Fruit fly (Drosophila melanogaster): Measurements from ENCODE around the gene stx.
A peak's percentile ranks its signal among the peaks of the same experiment; 100 is the strongest.

The stx gene

DNA sequence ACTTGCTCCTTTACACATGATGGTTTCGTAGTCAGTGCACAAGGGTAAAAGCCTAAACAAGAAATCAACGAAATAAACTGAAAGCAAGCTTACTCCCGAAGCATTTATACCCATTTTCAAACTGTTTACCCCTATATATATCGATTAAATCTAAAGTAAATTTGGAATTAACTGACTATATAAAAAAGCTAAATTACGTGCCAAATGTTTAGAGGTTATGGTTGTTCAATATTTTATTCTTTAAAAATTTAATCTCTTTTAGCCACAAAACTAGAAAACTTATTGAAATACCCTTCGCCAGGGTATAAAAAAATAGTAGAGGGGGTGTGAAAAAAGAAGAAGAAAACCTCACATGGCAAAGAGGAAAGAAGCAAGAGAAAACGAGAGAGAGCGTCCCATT is 12.9 kb downstream of the stx start (continued):
- TF ChIP-seq Hr39 (GFP tag; optimal IDR thresholded peaks at IDR 0.05) (peak; percentile 16), CG10669 (GFP tag; optimal IDR thresholded peaks at IDR 0.05) (peak; percentile 42), Smox (GFP tag; optimal IDR thresholded peaks at IDR 0.05) (peak; percentile 25), CG8319 (GFP tag; optimal IDR thresholded peaks at IDR 0.05) (no peak), CG8632 (GFP tag; optimal IDR thresholded peaks at IDR 0.05) (peak; percentile 14), fd85E (GFP tag; optimal IDR thresholded peaks at IDR 0.05) (no peak), CG6163 (GFP tag; IDR thresholded peaks at IDR 0.05) (0 out of 3 replicates have a peak, but pooled peaks have one; percentile 18), CG3919 (GFP tag; optimal IDR thresholded peaks at IDR 0.05) (peak; percentile 30), CG32006 (GFP tag; optimal IDR thresholded peaks at IDR 0.05) (peak; percentile 44), Eip78C (GFP tag) (peak; percentile 81), net (GFP tag; optimal IDR thresholded peaks at IDR 0.05) (no peak), CG1621 (tag; optimal IDR thresholded peaks at IDR 0.05) (no peak), acj6 (GFP tag; optimal IDR thresholded peaks at IDR 0.05) (peak; percentile 30), fd59A (GFP tag; optimal IDR thresholded peaks at IDR 0.05) (peak; percentile 3), dac (GFP tag; optimal IDR thresholded peaks at IDR 0.05) (no peak), CG7368 (GFP tag; optimal IDR thresholded peaks at IDR 0.05) (no peak), CG11902 (GFP tag; optimal IDR thresholded peaks at IDR 0.05) (no peak), CG11294 (GFP tag; IDR thresholded peaks at IDR 0.05) (no peak), CG6854 (GFP tag; optimal IDR thresholded peaks at IDR 0.05) (no peak), pdm3 (GFP tag; optimal IDR thresholded peaks at IDR 0.05) (peak; percentile 41), CG16779 (tag; optimal IDR thresholded peaks at IDR 0.05) (no peak), Sox102F (GFP tag; optimal IDR thresholded peaks at IDR 0.05) (no peak), Eip75B (GFP tag; optimal IDR thresholded peaks at IDR 0.05) (peak; percentile 49), Ets21C (GFP tag; optimal IDR thresholded peaks at IDR 0.05) (no peak), CG31627 (GFP tag; optimal IDR thresholded peaks at IDR 0.05) (peak; percentile 19), dsx (GFP tag; optimal IDR thresholded peaks at IDR 0.05; ENCODE audit: poor library complexity, severe bottlenecking) (peak; percentile 32), Lpt (GFP tag; optimal IDR thresholded peaks at IDR 0.05) (no peak), Blimp-1 (GFP tag; optimal IDR thresholded peaks at IDR 0.05) (no peak), achi (GFP tag; optimal IDR thresholded peaks at IDR 0.05) (peak; percentile 45), topi (GFP tag; optimal IDR thresholded peaks at IDR 0.05) (peak; percentile 37), svp (GFP tag) (peak; percentile 54), esn (GFP tag; optimal IDR thresholded peaks at IDR 0.05) (peak; percentile 18), salr (GFP tag; optimal IDR thresholded peaks at IDR 0.05) (peak in 1 of 2 experiments; percentile 36), Ets96B (tag; optimal IDR thresholded peaks at IDR 0.05) (peak; percentile 58), lz (GFP tag; optimal IDR thresholded peaks at IDR 0.05) (peak; percentile 28), eg (GFP tag; IDR thresholded peaks at IDR 0.05) (no peak), CG34406 (GFP tag; optimal IDR thresholded peaks at IDR 0.05) (peak; percentile 28), Met (GFP tag; optimal IDR thresholded peaks at IDR 0.05) (peak; percentile 45)

- TF ChIP-seq Eip78C (GFP tag) = no peak
- no peak for TF ChIP-seq CG31627 (GFP tag; optimal IDR thresholded peaks at IDR 0.05)
- no peak for TF ChIP-seq Ets96B (tag; optimal IDR thresholded peaks at IDR 0.05)
- no peak for TF ChIP-seq Sox15 (GFP tag; optimal IDR thresholded peaks at IDR 0.05)
- no peak for TF ChIP-seq fd85E (GFP tag; optimal IDR thresholded peaks at IDR 0.05)
- no peak for TF ChIP-seq CG3032 (tag; optimal IDR thresholded peaks at IDR 0.05)
- TF ChIP-seq Hr4 (GFP tag; optimal IDR thresholded peaks at IDR 0.05) = no peak
- TF ChIP-seq eg (GFP tag; IDR thresholded peaks at IDR 0.05) = no peak
- no peak for TF ChIP-seq Sox102F (GFP tag; optimal IDR thresholded peaks at IDR 0.05)
- no peak for TF ChIP-seq CG32006 (GFP tag; optimal IDR thresholded peaks at IDR 0.05)
- TF ChIP-seq svp (GFP tag) = no peak
- TF ChIP-seq Smox (GFP tag; optimal IDR thresholded peaks at IDR 0.05) = no peak
- TF ChIP-seq CG11902 (GFP tag; optimal IDR thresholded peaks at IDR 0.05) = no peak
- no peak for TF ChIP-seq dac (GFP tag; optimal IDR thresholded peaks at IDR 0.05)
- no peak for TF ChIP-seq lz (GFP tag; optimal IDR thresholded peaks at IDR 0.05)
- TF ChIP-seq CG15336 (GFP tag; IDR thresholded peaks at IDR 0.05) = no peak
- TF ChIP-seq Eip75B (GFP tag; optimal IDR thresholded peaks at IDR 0.05) = no peak
- TF ChIP-seq CG9139 (GFP tag; optimal IDR thresholded peaks at IDR 0.05) = no peak
- TF ChIP-seq acj6 (GFP tag; optimal IDR thresholded peaks at IDR 0.05) = no peak
These were observed 13.4 kb downstream of the stx start for dm6 chrX:10731357-10731756.
